Worm (Caenorhabditis elegans): ENCODE measurements around the gene sphk-1.

sphk-1 gene

DNA sequence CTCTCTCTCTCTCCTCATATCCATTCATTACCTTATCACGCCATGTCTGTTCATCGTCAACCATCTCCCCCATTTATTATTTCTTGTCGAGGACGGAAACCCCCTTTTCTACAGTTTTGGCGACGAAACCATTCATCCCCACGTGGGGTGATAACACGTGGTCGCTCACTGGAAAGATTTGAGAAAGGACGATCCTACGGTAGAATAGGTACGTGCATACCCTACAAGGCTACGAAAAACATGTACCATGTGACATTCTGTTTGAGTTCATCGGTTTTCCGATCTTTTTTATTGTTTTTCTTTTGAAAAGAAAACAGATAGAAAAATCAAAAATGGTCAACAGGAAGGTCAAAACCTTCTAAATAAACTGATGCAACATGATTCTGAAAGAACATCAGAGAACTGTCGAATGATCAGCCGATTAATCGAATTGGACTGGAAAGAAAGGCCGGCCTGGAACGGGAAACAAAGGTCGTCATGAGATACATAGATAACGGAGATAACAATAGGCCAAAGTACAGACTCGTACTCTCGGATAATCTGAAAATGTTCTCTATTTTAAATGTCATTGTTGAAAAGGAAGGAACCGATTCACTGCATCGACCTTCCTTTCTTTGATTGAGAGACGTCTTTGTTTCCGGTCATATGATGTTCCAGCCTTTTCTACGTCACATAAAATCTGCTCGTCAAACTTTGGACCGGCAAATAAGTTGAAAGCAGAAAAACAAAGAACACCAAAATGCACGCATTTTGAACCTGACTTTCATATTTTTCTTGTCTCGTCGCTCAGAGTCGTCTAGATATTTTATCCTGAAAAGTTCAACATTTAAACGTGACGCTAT is 40.8 kb upstream of the sphk-1 start (continued):
- TF ChIP-seq nfya-1 (tag; optimal IDR thresholded peaks at IDR 0.05; ENCODE audit: borderline replicate concordance, insufficient read depth), result no peak
- no peak for TF ChIP-seq nhr-27 (tag; optimal IDR thresholded peaks at IDR 0.05)
- no peak for TF ChIP-seq fkh-3 (tag; optimal IDR thresholded peaks at IDR 0.05)
- no peak for TF ChIP-seq attf-3 (GFP tag; conservative IDR thresholded peaks at IDR 0.05)
- peak in 1 of 2 experiments; percentile 22 for TF ChIP-seq let-607 (tag; optimal IDR thresholded peaks at IDR 0.05)
- TF ChIP-seq attf-5 (GFP tag; optimal IDR thresholded peaks at IDR 0.05), result no peak
- TF ChIP-seq B0035.1 (tag; optimal IDR thresholded peaks at IDR 0.05), result no peak
- TF ChIP-seq die-1 (tag; optimal IDR thresholded peaks at IDR 0.05), result peak; percentile 39
- no peak for TF ChIP-seq B0019.2 (GFP tag; conservative IDR thresholded peaks at IDR 0.05)
- TF ChIP-seq ceh-58 (GFP tag; IDR thresholded peaks at IDR 0.05), result no peak
- TF ChIP-seq hsf-1 (GFP tag; IDR thresholded peaks at IDR 0.05), result 0 out of 2 replicates have a peak, but pooled peaks have one; percentile 44
- TF ChIP-seq ztf-28 (GFP tag; IDR thresholded peaks at IDR 0.05), result no peak
- no peak for TF ChIP-seq D2030.7 (GFP tag; IDR thresholded peaks at IDR 0.05)
- no peak for TF ChIP-seq lsl-1 (GFP tag; optimal IDR thresholded peaks at IDR 0.05)
- no peak for TF ChIP-seq sea-2 (GFP tag; IDR thresholded peaks at IDR 0.05)
- no peak for TF ChIP-seq Y79H2A.3 (GFP tag; conservative IDR thresholded peaks at IDR 0.05)
- no peak for TF ChIP-seq hmg-20 (GFP tag; IDR thresholded peaks at IDR 0.05)
- TF ChIP-seq him-1 (tag; optimal IDR thresholded peaks at IDR 0.05), result no peak
- TF ChIP-seq rpc-1 (optimal IDR thresholded peaks at IDR 0.05), result no peak
- TF ChIP-seq rpc-1 (tag; optimal IDR thresholded peaks at IDR 0.05), result no peak
- TF ChIP-seq tbx-9 (tag; optimal IDR thresholded peaks at IDR 0.05; ENCODE audit: borderline replicate concordance), result no peak
- 0 out of 2 replicates have a peak, but pooled peaks have one; percentile 6 for TF ChIP-seq lir-1 (GFP tag; conservative IDR thresholded peaks at IDR 0.05)
- TF ChIP-seq ceh-91 (GFP tag; IDR thresholded peaks at IDR 0.05), result no peak
- TF ChIP-seq hrde-1 (tag; optimal IDR thresholded peaks at IDR 0.05; ENCODE audit: borderline replicate concordance), result no peak
- no peak for TF ChIP-seq ztf-3 (GFP tag; optimal IDR thresholded peaks at IDR 0.05)
- TF ChIP-seq Y53G8AR.9 (GFP tag; conservative IDR thresholded peaks at IDR 0.05), result no peak
- no peak for TF ChIP-seq ztf-22 (GFP tag; optimal IDR thresholded peaks at IDR 0.05)
- TF ChIP-seq lin-40 (tag; optimal IDR thresholded peaks at IDR 0.05), result peak; percentile 72
- no peak for TF ChIP-seq mes-4 (tag; optimal IDR thresholded peaks at IDR 0.05)
- no peak for TF ChIP-seq hlh-26 (GFP tag; conservative IDR thresholded peaks at IDR 0.05)

DNA sequence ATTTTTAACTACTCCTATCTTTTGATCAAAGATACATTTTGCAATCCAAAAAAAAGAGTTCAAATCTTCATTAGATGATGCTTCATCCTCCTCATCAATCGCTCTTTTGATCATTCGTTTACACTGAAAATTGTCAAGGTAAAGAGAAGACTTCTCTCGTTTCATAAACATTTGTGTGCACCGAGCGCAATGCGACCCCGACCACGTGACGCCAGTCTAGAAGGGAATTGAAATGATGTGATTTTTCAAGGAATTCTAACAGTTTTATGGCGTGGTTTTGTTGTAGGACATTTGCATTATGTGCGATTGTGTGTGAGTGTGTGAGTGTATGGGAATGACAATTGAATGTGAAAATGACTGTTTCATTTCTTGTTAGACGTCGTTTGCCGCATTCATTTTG is 39.8 kb upstream of the sphk-1 start:
- no peak for TF ChIP-seq ccch-3 (GFP tag; optimal IDR thresholded peaks at IDR 0.05)
- TF ChIP-seq ztf-18 (tag; optimal IDR thresholded peaks at IDR 0.05), result no peak
- TF ChIP-seq snpc-4 (GFP tag; optimal IDR thresholded peaks at IDR 0.05), result no peak
- TF ChIP-seq snpc-4 (tag; optimal IDR thresholded peaks at IDR 0.05), result no peak
- TF ChIP-seq madf-10 (tag; optimal IDR thresholded peaks at IDR 0.05), result no peak
- TF ChIP-seq C06A6.2 (GFP tag; conservative IDR thresholded peaks at IDR 0.05), result peak; percentile 47; the same call in 1 of the 2 replicates
- TF ChIP-seq nhr-80 (tag; optimal IDR thresholded peaks at IDR 0.05), result peak; percentile 33
- TF ChIP-seq hmg-1.2 (GFP tag; IDR thresholded peaks at IDR 0.05), result no peak
- no peak for TF ChIP-seq B0035.1 (tag; optimal IDR thresholded peaks at IDR 0.05)
- TF ChIP-seq nfya-2 (GFP tag; IDR thresholded peaks at IDR 0.05), result no peak
- no peak for TF ChIP-seq madf-8 (GFP tag; conservative IDR thresholded peaks at IDR 0.05)
- no peak for TF ChIP-seq xnd-1 (tag; optimal IDR thresholded peaks at IDR 0.05)
- no peak for TF ChIP-seq nhr-90 (tag; optimal IDR thresholded peaks at IDR 0.05)
- TF ChIP-seq ztf-22 (GFP tag; optimal IDR thresholded peaks at IDR 0.05), result peak; percentile 19
- TF ChIP-seq unc-130 (GFP tag; optimal IDR thresholded peaks at IDR 0.05), result no peak
- no peak for TF ChIP-seq ceh-40 (GFP tag; IDR thresholded peaks at IDR 0.05)
- no peak for TF ChIP-seq pbrm-1 (GFP tag; IDR thresholded peaks at IDR 0.05)
- TF ChIP-seq tbx-9 (tag; optimal IDR thresholded peaks at IDR 0.05; ENCODE audit: borderline replicate concordance), result no peak
- no peak for TF ChIP-seq K12H6.12 (tag; optimal IDR thresholded peaks at IDR 0.05)
- peak; percentile 34 for TF ChIP-seq somi-1 (GFP tag; optimal IDR thresholded peaks at IDR 0.05)
- no peak for TF ChIP-seq bed-2 (GFP tag; IDR thresholded peaks at IDR 0.05)
